Fruit fly (Drosophila melanogaster) whole organism, embryonic: Measurements from ENCODE around the gene mRpL46.

Experiments
- Abd-B ChIP-seq: fragments of 200-800 bp; sonication (Bioruptor generic); optimal IDR thresholded peaks from 2 replicates; lab custom pipeline; 2018; ENCODE audit warnings: missing biosample characterization, mild to moderate bottlenecking, missing genetic modification characterization, moderate library complexity
- BEAF-32 ChIP-seq: fragments of 200-800 bp; sonication (Bioruptor generic); optimal IDR thresholded peaks from 3 replicates; lab custom pipeline; 2017; ENCODE audit warnings: missing biosample characterization, missing genetic modification characterization, mild to moderate bottlenecking, moderate library complexity, missing genetic modification reagents
- Blimp-1 ChIP-seq: fragments of 200-800 bp; sonication (Bioruptor generic); optimal IDR thresholded peaks from 3 replicates; lab custom pipeline; 2018; ENCODE audit warnings: missing biosample characterization, missing genetic modification characterization, mild to moderate bottlenecking, moderate library complexity, missing genetic modification reagents
- CG10267 ChIP-seq: fragments of 200-800 bp; sonication (Bioruptor generic); optimal IDR thresholded peaks from 2 replicates; lab custom pipeline; 2018; ENCODE audit warnings: missing biosample characterization, mild to moderate bottlenecking, missing genetic modification characterization, moderate library complexity
- CG10543 ChIP-seq: fragments of 200-800 bp; sonication (Bioruptor generic); optimal IDR thresholded peaks from 3 replicates; lab custom pipeline; 2017; ENCODE audit warnings: missing biosample characterization, mild to moderate bottlenecking, missing genetic modification characterization, moderate library complexity
- CG11085 ChIP-seq: fragments of 200-800 bp; sonication (Bioruptor generic); IDR thresholded peaks from 2 replicates; pipeline ENCODE4 v1.3.6; 2022; ENCODE audit warnings: missing biosample characterization, missing genetic modification characterization
- CG14710 ChIP-seq: fragments of 200-800 bp; sonication (Bioruptor generic); optimal IDR thresholded peaks from 3 replicates; lab custom pipeline; 2019; ENCODE audit warnings: missing biosample characterization, mild to moderate bottlenecking, missing genetic modification characterization, moderate library complexity
- CG17612 ChIP-seq: fragments of 200-800 bp; sonication (Bioruptor generic); IDR thresholded peaks from 2 replicates; pipeline ENCODE4 v1.3.6; 2022; ENCODE audit warnings: missing biosample characterization, missing genetic modification characterization
- CG2116 ChIP-seq: fragments of 200-800 bp; sonication (Bioruptor generic); optimal IDR thresholded peaks from 3 replicates; lab custom pipeline; 2018; ENCODE audit warnings: missing biosample characterization, mild to moderate bottlenecking, missing genetic modification characterization
- CG2202 ChIP-seq: fragments of 200-800 bp; sonication (Bioruptor generic); optimal IDR thresholded peaks from 2 replicates; lab custom pipeline; 2018; ENCODE audit warnings: missing biosample characterization, mild to moderate bottlenecking, missing genetic modification characterization
- CG33213 ChIP-seq: fragments of 200-800 bp; sonication (Bioruptor generic); optimal IDR thresholded peaks from 3 replicates; lab custom pipeline; 2016; ENCODE audit warnings: missing biosample characterization, missing genetic modification characterization
- CG3847 ChIP-seq: fragments of 200-800 bp; sonication (Bioruptor generic); IDR thresholded peaks from 2 replicates; pipeline ENCODE4 v1.3.6; 2022; ENCODE audit warnings: missing biosample characterization, missing genetic modification characterization
- CG4730 ChIP-seq: fragments of 200-800 bp; sonication (Bioruptor generic); IDR thresholded peaks from 2 replicates; pipeline ENCODE4 v1.3.6; 2022; ENCODE audit warnings: missing biosample characterization, missing genetic modification characterization
- CG7372 ChIP-seq: fragments of 200-800 bp; sonication (Bioruptor generic); IDR thresholded peaks from 2 replicates; pipeline ENCODE4 v1.3.6; 2022; ENCODE audit warnings: missing biosample characterization, missing genetic modification characterization
- CG7987 ChIP-seq: fragments of 200-800 bp; sonication (Bioruptor generic); optimal IDR thresholded peaks from 2 replicates; lab custom pipeline; 2018; ENCODE audit warnings: missing biosample characterization, mild to moderate bottlenecking, missing genetic modification characterization, moderate library complexity
- CHES-1-like ChIP-seq: fragments of 200-800 bp; sonication (Bioruptor generic); optimal IDR thresholded peaks from 2 replicates; lab custom pipeline; 2016; ENCODE audit warnings: missing biosample characterization, missing genetic modification characterization
- D ChIP-seq, 2 experiments: fragments of 200-800 bp in 1 of 2; fragments of >200 bp in 1 of 2; sonication (Bioruptor generic) in 1 of 2; optimal IDR thresholded peaks; 2 replicates in 1 of 2; 3 replicates in 1 of 2; lab custom pipeline; 2017; ENCODE audit warnings: mild to moderate bottlenecking in 1 of 2, missing biosample characterization in 1 of 2, missing genetic modification characterization in 1 of 2, missing genetic modification reagents in 1 of 2
- Deaf1 ChIP-seq: fragments of 200-800 bp; optimal IDR thresholded peaks from 3 replicates; lab custom pipeline; 2019; ENCODE audit warnings: missing biosample characterization, mild to moderate bottlenecking, missing genetic modification characterization, moderate library complexity
- Dip3 ChIP-seq: fragments of 200-800 bp; sonication (Bioruptor generic); optimal IDR thresholded peaks from 3 replicates; lab custom pipeline; 2016; ENCODE audit warnings: missing biosample characterization, missing genetic modification characterization
- Fer1 ChIP-seq: fragments of 200-800 bp; sonication (Bioruptor generic); optimal IDR thresholded peaks from 2 replicates; lab custom pipeline; 2017; ENCODE audit warnings: missing biosample characterization, mild to moderate bottlenecking, missing genetic modification characterization
- Fer3 ChIP-seq: fragments of 200-800 bp; sonication (Bioruptor generic); optimal IDR thresholded peaks from 2 replicates; lab custom pipeline; 2018; ENCODE audit warnings: missing biosample characterization, mild to moderate bottlenecking, missing genetic modification characterization, moderate library complexity
- HLH4C ChIP-seq: fragments of 200-800 bp; sonication (Bioruptor generic); IDR thresholded peaks from 3 replicates; pipeline ENCODE4 v1.3.6; 2022; ENCODE audit warnings: missing biosample characterization, missing genetic modification characterization; ENCODE audit not compliant: partially characterized antibody
- HmgZ ChIP-seq: fragments of 200-800 bp; sonication (Bioruptor generic); optimal IDR thresholded peaks from 2 replicates; lab custom pipeline; 2018; ENCODE audit warnings: missing biosample characterization, mild to moderate bottlenecking, missing genetic modification characterization
- Lhr ChIP-seq: fragments of 200-800 bp; sonication (Bioruptor generic); optimal IDR thresholded peaks from 3 replicates; lab custom pipeline; 2017; ENCODE audit warnings: mild to moderate bottlenecking, missing biosample characterization, missing genetic modification reagents, missing genetic modification characterization
- Lpt ChIP-seq: fragments of >200 bp; optimal IDR thresholded peaks from 2 replicates; lab custom pipeline; 2018; ENCODE audit warnings: missing biosample characterization, missing genetic modification characterization
- Myb ChIP-seq: fragments of 200-800 bp; sonication (Bioruptor generic); optimal IDR thresholded peaks from 2 replicates; lab custom pipeline; 2016; ENCODE audit warnings: missing biosample characterization, missing genetic modification characterization
- Nf-YC ChIP-seq: fragments of 200-800 bp; optimal IDR thresholded peaks from 3 replicates; lab custom pipeline; 2019; ENCODE audit warnings: missing biosample characterization, mild to moderate bottlenecking, missing genetic modification characterization, moderate library complexity
- Opbp ChIP-seq: fragments of 200-800 bp; sonication (Bioruptor generic); IDR thresholded peaks from 3 replicates; pipeline ENCODE4 v1.3.6; 2022; ENCODE audit warnings: missing biosample characterization, missing genetic modification characterization; ENCODE audit not compliant: partially characterized antibody
- Rfx ChIP-seq: fragments of 200-800 bp; sonication (Bioruptor generic); IDR thresholded peaks from 2 replicates; pipeline ENCODE4 v1.3.6; 2022; ENCODE audit warnings: missing biosample characterization, missing genetic modification characterization
- Spps ChIP-seq: fragments of 200-800 bp; sonication (Bioruptor generic); optimal IDR thresholded peaks from 2 replicates; lab custom pipeline; 2018; ENCODE audit warnings: missing biosample characterization, mild to moderate bottlenecking, missing genetic modification characterization
- Xrp1 ChIP-seq: fragments of 200-800 bp; sonication (Bioruptor generic); IDR thresholded peaks from 2 replicates; pipeline ENCODE4 v1.3.6; 2022; ENCODE audit warnings: missing biosample characterization, missing genetic modification characterization
- abd-A ChIP-seq: fragments of 200-800 bp; sonication (Bioruptor generic); optimal IDR thresholded peaks from 3 replicates; lab custom pipeline; 2019; ENCODE audit warnings: missing biosample characterization, mild to moderate bottlenecking, missing genetic modification characterization, moderate library complexity
- amos ChIP-seq: fragments of 200-800 bp; sonication (Bioruptor generic); IDR thresholded peaks from 2 replicates; pipeline ENCODE4 v1.3.6; 2022; ENCODE audit warnings: missing biosample characterization, missing genetic modification characterization; ENCODE audit not compliant: partially characterized antibody
- az2 ChIP-seq: fragments of 200-800 bp; sonication (Bioruptor generic); optimal IDR thresholded peaks from 3 replicates; lab custom pipeline; 2016; ENCODE audit warnings: missing biosample characterization, missing genetic modification characterization
- cas ChIP-seq: fragments of 200-800 bp; sonication (Bioruptor generic); IDR thresholded peaks from 2 replicates; pipeline ENCODE4 v1.3.6; 2022; ENCODE audit warnings: missing biosample characterization, missing genetic modification characterization
- crol ChIP-seq: fragments of 200-800 bp; sonication (Bioruptor generic); IDR thresholded peaks from 2 replicates; pipeline ENCODE4 v1.3.6; 2022; ENCODE audit warnings: missing biosample characterization, missing genetic modification characterization
- crp ChIP-seq, 2 experiments: fragments of 200-800 bp; sonication (Bioruptor generic); optimal IDR thresholded peaks; 2 replicates in 1 of 2; 3 replicates in 1 of 2; lab custom pipeline; 2017; ENCODE audit warnings: missing biosample characterization in 2 of 2, missing genetic modification characterization in 2 of 2, mild to moderate bottlenecking in 1 of 2, moderate library complexity in 1 of 2
- dm ChIP-seq: fragments of 200-800 bp; sonication (Bioruptor generic); optimal IDR thresholded peaks from 3 replicates; lab custom pipeline; 2016; ENCODE audit warnings: missing biosample characterization, missing genetic modification characterization
- gfzf ChIP-seq: fragments of 200-800 bp; sonication (Bioruptor generic); optimal IDR thresholded peaks from 2 replicates; lab custom pipeline; 2016; ENCODE audit warnings: missing biosample characterization, mild to moderate bottlenecking, missing genetic modification characterization, moderate library complexity
- run ChIP-seq: fragments of 200-800 bp; sonication (Bioruptor generic); optimal IDR thresholded peaks from 3 replicates; lab custom pipeline; 2018; ENCODE audit warnings: missing biosample characterization, mild to moderate bottlenecking, missing genetic modification characterization
- sens ChIP-seq: fragments of 200-800 bp; sonication (Bioruptor generic); peaks from one replicate; lab custom pipeline; 2016; ENCODE audit warnings: missing biosample characterization, missing genetic modification characterization
- seq ChIP-seq: fragments of 200-800 bp; sonication (Bioruptor generic); IDR thresholded peaks from 2 replicates; pipeline ENCODE4 v1.3.6; 2022; ENCODE audit warnings: missing biosample characterization, missing genetic modification characterization
- slp2 ChIP-seq: fragments of 200-800 bp; sonication (Bioruptor generic); optimal IDR thresholded peaks from 2 replicates; lab custom pipeline; 2016; ENCODE audit warnings: missing biosample characterization, missing genetic modification characterization
- tin ChIP-seq: fragments of 200-800 bp; sonication (Bioruptor generic); optimal IDR thresholded peaks from 3 replicates; lab custom pipeline; 2016; ENCODE audit warnings: missing biosample characterization, missing genetic modification characterization
- tna ChIP-seq: fragments of 200-800 bp; sonication (Bioruptor generic); IDR thresholded peaks from 2 replicates; pipeline ENCODE4 v1.3.6; 2022; ENCODE audit warnings: missing biosample characterization, missing genetic modification characterization; ENCODE audit not compliant: partially characterized antibody
- vfl ChIP-seq: fragments of 200-800 bp; sonication (Bioruptor generic); optimal IDR thresholded peaks from 2 replicates; lab custom pipeline; 2016; ENCODE audit warnings: missing biosample characterization, missing genetic modification characterization
- zfh1 ChIP-seq: fragments of 200-800 bp; sonication (Bioruptor generic); IDR thresholded peaks from 3 replicates; pipeline ENCODE4 v1.3.6; 2022; ENCODE audit warnings: missing biosample characterization, missing genetic modification characterization

mRpL46 gene

DNA sequence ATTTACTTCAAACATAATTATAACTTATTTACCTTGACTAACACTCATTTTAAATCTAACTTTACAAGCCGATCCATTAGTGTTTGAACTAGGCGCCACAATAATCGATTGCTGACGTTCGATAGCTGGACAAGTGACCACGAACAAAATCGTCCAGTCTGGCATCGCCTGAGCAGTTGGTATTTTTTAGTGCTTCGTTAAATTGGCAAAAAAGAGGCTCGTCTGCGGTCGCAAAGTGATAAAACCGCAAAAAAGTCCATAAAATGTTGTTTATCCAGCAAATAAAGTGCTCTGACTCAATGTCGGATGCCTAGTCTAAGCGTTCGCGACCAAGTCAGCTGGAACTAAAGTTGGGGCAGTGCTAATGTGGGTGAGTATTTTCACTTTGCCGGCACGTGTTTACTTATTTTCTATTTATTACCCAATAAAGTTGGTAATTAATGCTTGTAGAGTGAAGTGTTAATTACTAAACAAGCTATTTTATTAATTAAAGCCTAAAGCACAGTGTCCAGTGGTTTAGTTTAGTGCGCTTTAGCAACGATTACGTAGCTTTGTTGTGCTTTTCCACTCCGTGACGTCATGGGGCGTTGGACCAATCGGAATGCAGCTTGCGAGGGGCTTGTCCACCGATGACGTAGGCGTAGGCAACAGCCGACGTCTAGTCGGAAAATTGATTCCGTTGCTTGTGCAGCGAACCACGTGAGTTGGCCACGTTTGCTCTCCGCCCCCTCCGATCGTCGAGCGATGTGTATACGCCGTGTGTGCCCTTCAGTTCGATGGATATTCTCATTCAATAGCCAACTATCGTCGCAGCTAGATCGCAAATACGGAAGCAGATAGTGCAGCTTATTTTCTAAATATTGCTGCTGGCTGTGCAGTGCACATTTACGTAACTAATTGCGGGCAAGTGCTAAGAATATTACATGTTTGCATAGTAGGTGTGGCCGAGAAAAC is 38.6 kb upstream of the mRpL46 start, which contains the start of gene Gk2 (continued):
- TF ChIP-seq CG33213 (GFP tag; lab: Kevin White, UChicago) (peak; percentile 28), run (tag; lab: Kevin White, UChicago) (no peak), Lpt (GFP tag; lab: Kevin White, UChicago) (no peak), Blimp-1 (GFP tag; lab: Kevin White, UChicago) (no peak), Xrp1 (GFP tag; lab: Robert Waterston, UW) (0 out of 2 replicates have a peak, but pooled peaks have one; percentile 8), Dip3 (GFP tag; lab: Kevin White, UChicago) (no peak), CG10267 (peak; percentile 7), Myb (GFP tag; lab: Kevin White, UChicago) (peak; percentile 58), Nf-YC (tag; lab: Kevin White, UChicago) (peak; percentile 96), CG2202 (no peak), CG14710 (tag; lab: Kevin White, UChicago) (peak; percentile 48), crp (GFP tag; optimal IDR thresholded peaks at IDR 0.05; lab: Kevin White, UChicago) (peak in 1 of 2 experiments; percentile 30), D (optimal IDR thresholded peaks at IDR 0.05; lab: Kevin White, UChicago) (no peak), D (GFP tag; optimal IDR thresholded peaks at IDR 0.05; lab: Kevin White, UChicago) (no peak), crol (peak; percentile 38; the same call in 1 of the 2 replicates), CG2116 (GFP tag; lab: Kevin White, UChicago) (peak; percentile 78), tin (GFP tag; lab: Kevin White, UChicago) (no peak), BEAF-32 (GFP tag; lab: Kevin White, UChicago) (peak; percentile 70), CG7372 (no peak), Fer3 (peak; percentile 5), amos (GFP tag; lab: Robert Waterston, UW) (peak; percentile 57; the same call in 1 of the 2 replicates), sens (GFP tag; lab: Kevin White, UChicago) (peak; percentile 72), gfzf (GFP tag; lab: Kevin White, UChicago) (peak; percentile 90), HmgZ (tag; lab: Kevin White, UChicago) (no peak), CG17612 (GFP tag; lab: Robert Waterston, UW) (no peak), CG11085 (GFP tag; lab: Robert Waterston, UW) (no peak), dm (peak; percentile 35), Lhr (peak; percentile 82), seq (no peak), Abd-B (GFP tag; lab: Kevin White, UChicago) (peak; percentile 44), CG3847 (peak; percentile 40), Spps (tag; lab: Kevin White, UChicago) (no peak), Rfx (GFP tag; lab: Robert Waterston, UW) (peak; percentile 32; the same call in 1 of the 2 replicates), az2 (GFP tag; lab: Kevin White, UChicago) (no peak), Fer1 (no peak), vfl (GFP tag; lab: Kevin White, UChicago) (no peak), abd-A (tag; lab: Kevin White, UChicago) (peak; percentile 17), CHES-1-like (GFP tag; lab: Kevin White, UChicago) (no peak), HLH4C (peak; percentile 66), CG4730 (no peak), tna (peak; percentile 50; the same call in 1 of the 2 replicates), Opbp (GFP tag; lab: Robert Waterston, UW) (0 out of 3 replicates have a peak, but pooled peaks have one; percentile 47), zfh1 (GFP tag; lab: Robert Waterston, UW) (no peak), CG10543 (GFP tag; lab: Kevin White, UChicago) (no peak), slp2 (no peak), Deaf1 (tag; lab: Kevin White, UChicago) (peak; percentile 47), cas (no peak), CG7987 (GFP tag; lab: Kevin White, UChicago) (no peak)
